Fruit fly (Drosophila melanogaster) whole organism, embryonic: ENCODE results near the gene CG45105.

Experiments
- CG10366 ChIP-seq: fragments of 200-800 bp; sonication (Bioruptor generic); IDR thresholded peaks from 2 replicates; pipeline ENCODE4 v1.3.6; 2022; ENCODE audit warnings: missing biosample characterization, missing genetic modification characterization
- CG13296 ChIP-seq: fragments of 200-800 bp; sonication (Bioruptor generic); optimal IDR thresholded peaks from 3 replicates; lab custom pipeline; 2018; ENCODE audit warnings: missing biosample characterization, mild to moderate bottlenecking, missing genetic modification characterization
- CG13775 ChIP-seq: fragments of 200-800 bp; sonication (Bioruptor generic); optimal IDR thresholded peaks from 3 replicates; lab custom pipeline; 2017; ENCODE audit warnings: missing biosample characterization, mild to moderate bottlenecking, missing genetic modification characterization
- CG15073 ChIP-seq: fragments of 200-800 bp; sonication (Bioruptor generic); optimal IDR thresholded peaks from 2 replicates; lab custom pipeline; 2016; ENCODE audit warnings: missing biosample characterization, missing genetic modification characterization
- CG17385 ChIP-seq: fragments of 200-800 bp; sonication (Bioruptor generic); optimal IDR thresholded peaks from 3 replicates; lab custom pipeline; 2018; ENCODE audit warnings: missing biosample characterization, mild to moderate bottlenecking, missing genetic modification characterization
- CG17612 ChIP-seq: fragments of 200-800 bp; sonication (Bioruptor generic); IDR thresholded peaks from 2 replicates; pipeline ENCODE4 v1.3.6; 2022; ENCODE audit warnings: missing biosample characterization, missing genetic modification characterization
- CG18476 ChIP-seq: fragments of 200-800 bp; sonication (Bioruptor generic); optimal IDR thresholded peaks from 2 replicates; lab custom pipeline; 2016; ENCODE audit warnings: missing biosample characterization, mild to moderate bottlenecking, missing genetic modification characterization
- CG18599 ChIP-seq: fragments of 200-800 bp; sonication (Bioruptor generic); optimal IDR thresholded peaks from 3 replicates; lab custom pipeline; 2017; ENCODE audit warnings: missing biosample characterization, missing genetic modification characterization, mild to moderate bottlenecking, moderate library complexity, missing genetic modification reagents
- CG2116 ChIP-seq: fragments of 200-800 bp; sonication (Bioruptor generic); optimal IDR thresholded peaks from 3 replicates; lab custom pipeline; 2018; ENCODE audit warnings: missing biosample characterization, mild to moderate bottlenecking, missing genetic modification characterization
- CG2875 ChIP-seq: fragments of 200-800 bp; sonication (Bioruptor generic); optimal IDR thresholded peaks from 2 replicates; lab custom pipeline; 2017; ENCODE audit warnings: missing biosample characterization, mild to moderate bottlenecking, missing genetic modification characterization, missing genetic modification reagents
- CG30403 ChIP-seq: fragments of 200-800 bp; sonication (Bioruptor generic); optimal IDR thresholded peaks from 3 replicates; lab custom pipeline; 2016; ENCODE audit warnings: missing biosample characterization, missing genetic modification characterization
- CG32532 ChIP-seq: fragments of 200-800 bp; sonication (Bioruptor generic); IDR thresholded peaks from 2 replicates; pipeline ENCODE4 v1.3.6; 2022; ENCODE audit warnings: missing biosample characterization, missing genetic modification characterization
- CG4404 ChIP-seq: fragments of 200-800 bp; sonication (Bioruptor generic); IDR thresholded peaks from 2 replicates; pipeline ENCODE4 v1.3.6; 2022; ENCODE audit warnings: missing biosample characterization, missing genetic modification characterization
- CG4617 ChIP-seq: fragments of 200-800 bp; sonication (Bioruptor generic); optimal IDR thresholded peaks from 3 replicates; lab custom pipeline; 2016; ENCODE audit warnings: missing biosample characterization, missing genetic modification characterization, borderline replicate concordance
- CG4707 ChIP-seq: fragments of 200-800 bp; sonication (Bioruptor generic); optimal IDR thresholded peaks from 2 replicates; lab custom pipeline; 2018; ENCODE audit warnings: missing biosample characterization, mild to moderate bottlenecking, missing genetic modification characterization, moderate library complexity
- CG6813 ChIP-seq: fragments of 200-800 bp; sonication (Bioruptor generic); optimal IDR thresholded peaks from 2 replicates; lab custom pipeline; 2017; ENCODE audit warnings: missing biosample characterization, missing genetic modification characterization, mild to moderate bottlenecking, moderate library complexity, missing genetic modification reagents
- CG6854 ChIP-seq: fragments of 200-800 bp; sonication (Bioruptor generic); optimal IDR thresholded peaks from 3 replicates; lab custom pipeline; 2017; ENCODE audit warnings: missing biosample characterization, mild to moderate bottlenecking, missing genetic modification characterization
- CG7271 ChIP-seq: fragments of 200-800 bp; sonication (Bioruptor generic); optimal IDR thresholded peaks from 2 replicates; lab custom pipeline; 2018; ENCODE audit warnings: missing biosample characterization, mild to moderate bottlenecking, missing genetic modification characterization, moderate library complexity
- CG8281 ChIP-seq: fragments of 200-800 bp; sonication (Bioruptor generic); optimal IDR thresholded peaks from 2 replicates; lab custom pipeline; 2018; ENCODE audit warnings: missing biosample characterization, mild to moderate bottlenecking, missing genetic modification characterization, moderate library complexity
- CG8359 ChIP-seq: fragments of 200-800 bp; sonication (Bioruptor generic); optimal IDR thresholded peaks from 2 replicates; lab custom pipeline; 2017; ENCODE audit warnings: missing biosample characterization, mild to moderate bottlenecking, missing genetic modification characterization, borderline replicate concordance
- CG8478 ChIP-seq: fragments of >200 bp; optimal IDR thresholded peaks from 2 replicates; lab custom pipeline; 2018
- CG9932 ChIP-seq: fragments of 200-800 bp; sonication (Bioruptor generic); IDR thresholded peaks from 2 replicates; pipeline ENCODE4 v1.3.6; 2022; ENCODE audit warnings: missing biosample characterization, missing genetic modification characterization
- D ChIP-seq, 2 experiments: fragments of 200-800 bp in 1 of 2; fragments of >200 bp in 1 of 2; sonication (Bioruptor generic) in 1 of 2; optimal IDR thresholded peaks; 2 replicates in 1 of 2; 3 replicates in 1 of 2; lab custom pipeline; 2017; ENCODE audit warnings: mild to moderate bottlenecking in 1 of 2, missing biosample characterization in 1 of 2, missing genetic modification characterization in 1 of 2, missing genetic modification reagents in 1 of 2
- HmgZ ChIP-seq: fragments of 200-800 bp; sonication (Bioruptor generic); optimal IDR thresholded peaks from 2 replicates; lab custom pipeline; 2018; ENCODE audit warnings: missing biosample characterization, mild to moderate bottlenecking, missing genetic modification characterization
- Nf-YA ChIP-seq: fragments of 200-800 bp; sonication (Bioruptor generic); IDR thresholded peaks from 2 replicates; pipeline ENCODE4 v1.3.6; 2022; ENCODE audit warnings: missing biosample characterization, missing genetic modification characterization
- Nf-YC ChIP-seq: fragments of 200-800 bp; optimal IDR thresholded peaks from 3 replicates; lab custom pipeline; 2019; ENCODE audit warnings: missing biosample characterization, mild to moderate bottlenecking, missing genetic modification characterization, moderate library complexity
- Ptx1 ChIP-seq: fragments of 200-800 bp; sonication (Bioruptor generic); IDR thresholded peaks from 2 replicates; pipeline ENCODE4 v1.3.6; 2022; ENCODE audit warnings: missing biosample characterization, missing genetic modification characterization
- Rfx ChIP-seq: fragments of 200-800 bp; sonication (Bioruptor generic); IDR thresholded peaks from 2 replicates; pipeline ENCODE4 v1.3.6; 2022; ENCODE audit warnings: missing biosample characterization, missing genetic modification characterization
- Sox100B ChIP-seq: fragments of 200-800 bp; sonication (Bioruptor generic); optimal IDR thresholded peaks from 3 replicates; lab custom pipeline; 2018; ENCODE audit warnings: missing biosample characterization, mild to moderate bottlenecking, missing genetic modification characterization
- abd-A ChIP-seq: fragments of 200-800 bp; sonication (Bioruptor generic); optimal IDR thresholded peaks from 3 replicates; lab custom pipeline; 2019; ENCODE audit warnings: missing biosample characterization, mild to moderate bottlenecking, missing genetic modification characterization, moderate library complexity
- bcd ChIP-seq: fragments of 200-800 bp; sonication (Bioruptor generic); optimal IDR thresholded peaks from 2 replicates; lab custom pipeline; 2017; ENCODE audit warnings: missing biosample characterization, mild to moderate bottlenecking, missing genetic modification characterization
- dan ChIP-seq: fragments of 200-800 bp; sonication (Bioruptor generic); IDR thresholded peaks from 2 replicates; pipeline ENCODE4 v1.3.6; 2022; ENCODE audit warnings: missing biosample characterization, missing genetic modification characterization
- danr ChIP-seq: fragments of 200-800 bp; sonication (Bioruptor generic); IDR thresholded peaks from 2 replicates; pipeline ENCODE4 v1.3.6; 2022; ENCODE audit warnings: missing biosample characterization, missing genetic modification characterization
- gro ChIP-seq: fragments of 200-800 bp; sonication (Bioruptor generic); optimal IDR thresholded peaks from 2 replicates; lab custom pipeline; 2016; ENCODE audit warnings: missing biosample characterization, missing genetic modification characterization
- ham ChIP-seq: fragments of 200-800 bp; sonication (Bioruptor generic); IDR thresholded peaks from 2 replicates; pipeline ENCODE4 v1.3.6; 2022; ENCODE audit warnings: missing biosample characterization, missing genetic modification characterization
- hb ChIP-seq: fragments of 200-800 bp; sonication (Bioruptor generic); IDR thresholded peaks from 3 replicates; pipeline ENCODE4 v1.3.6; 2022; ENCODE audit warnings: missing biosample characterization, missing genetic modification characterization; ENCODE audit not compliant: partially characterized antibody
- lab ChIP-seq: fragments of 200-800 bp; sonication (Bioruptor generic); optimal IDR thresholded peaks from 3 replicates; lab custom pipeline; 2017; ENCODE audit warnings: missing biosample characterization, missing genetic modification characterization, mild to moderate bottlenecking, moderate library complexity, missing genetic modification reagents
- lilli ChIP-seq: fragments of 200-800 bp; sonication (Bioruptor generic); optimal IDR thresholded peaks from 3 replicates; lab custom pipeline; 2016; ENCODE audit warnings: missing biosample characterization, missing genetic modification characterization
- nmo ChIP-seq: fragments of 200-800 bp; sonication (Bioruptor generic); optimal IDR thresholded peaks from 2 replicates; lab custom pipeline; 2018; ENCODE audit warnings: missing biosample characterization, mild to moderate bottlenecking, missing genetic modification characterization, moderate library complexity
- nom ChIP-seq: fragments of 200-800 bp; sonication (Bioruptor generic); optimal IDR thresholded peaks from 2 replicates; lab custom pipeline; 2017; ENCODE audit warnings: missing biosample characterization, missing genetic modification characterization, mild to moderate bottlenecking, moderate library complexity, missing genetic modification reagents
- pfk ChIP-seq: fragments of 200-800 bp; sonication (Bioruptor generic); optimal IDR thresholded peaks from 2 replicates; lab custom pipeline; 2018; ENCODE audit warnings: missing biosample characterization, mild to moderate bottlenecking, missing genetic modification characterization, moderate library complexity
- pnt ChIP-seq: fragments of 200-800 bp; sonication (Bioruptor generic); optimal IDR thresholded peaks from 3 replicates; lab custom pipeline; 2016; ENCODE audit warnings: missing biosample characterization, missing genetic modification characterization
- ranshi ChIP-seq: fragments of 200-800 bp; sonication (Bioruptor generic); IDR thresholded peaks from 2 replicates; pipeline ENCODE4 v1.3.6; 2022; ENCODE audit warnings: missing biosample characterization, missing genetic modification characterization
- repo ChIP-seq: fragments of 200-800 bp; sonication (Bioruptor generic); optimal IDR thresholded peaks from 2 replicates; lab custom pipeline; 2016; ENCODE audit warnings: missing biosample characterization, missing genetic modification characterization
- run ChIP-seq: fragments of 200-800 bp; sonication (Bioruptor generic); optimal IDR thresholded peaks from 3 replicates; lab custom pipeline; 2018; ENCODE audit warnings: missing biosample characterization, mild to moderate bottlenecking, missing genetic modification characterization
- scrt ChIP-seq: fragments of 200-800 bp; sonication (Bioruptor generic); optimal IDR thresholded peaks from 2 replicates; lab custom pipeline; 2018; ENCODE audit warnings: missing biosample characterization, mild to moderate bottlenecking, missing genetic modification characterization, moderate library complexity
- slbo ChIP-seq: fragments of 200-800 bp; sonication (Bioruptor generic); IDR thresholded peaks from 2 replicates; pipeline ENCODE4 v1.3.6; 2022; ENCODE audit warnings: missing biosample characterization, missing genetic modification characterization

The CG45105 gene

dm6 chr3R:15963690-15964281, 46.0 kb upstream of the CG45105 start, which contains the start of the genes CG4287 and CG5516 (continued):
- TF ChIP-seq CG8281 (tag; lab: Kevin White, UChicago) (no peak), CG13296 (GFP tag; lab: Kevin White, UChicago) (no peak), dan (no peak), CG4617 (GFP tag; lab: Kevin White, UChicago) (peak; percentile 74), CG10366 (GFP tag; lab: Robert Waterston, UW) (no peak)

- TF ChIP-seq repo (GFP tag; lab: Kevin White, UChicago) = no peak
- no peak for TF ChIP-seq CG13775 (GFP tag; lab: Kevin White, UChicago)
- no peak for TF ChIP-seq CG2116 (GFP tag; lab: Kevin White, UChicago)
- no peak for TF ChIP-seq pfk (GFP tag; lab: Kevin White, UChicago)
- TF ChIP-seq hb (GFP tag; lab: Robert Waterston, UW) = no peak
- no peak for TF ChIP-seq gro (GFP tag; lab: Kevin White, UChicago)
- no peak for TF ChIP-seq Sox100B
- TF ChIP-seq D (optimal IDR thresholded peaks at IDR 0.05; lab: Kevin White, UChicago) = no peak
- no peak for TF ChIP-seq D (GFP tag; optimal IDR thresholded peaks at IDR 0.05; lab: Kevin White, UChicago)
- no peak for TF ChIP-seq ham
- no peak for TF ChIP-seq CG6813
- no peak for TF ChIP-seq lab (GFP tag; lab: Kevin White, UChicago)
- no peak for TF ChIP-seq CG8478 (lab: Kevin White, UChicago)
- TF ChIP-seq CG17612 (GFP tag; lab: Robert Waterston, UW) = no peak
- TF ChIP-seq bcd = no peak
- no peak for TF ChIP-seq Nf-YA (GFP tag; lab: Robert Waterston, UW)
- no peak for TF ChIP-seq nom (GFP tag; lab: Kevin White, UChicago)
- TF ChIP-seq pnt = no peak
- no peak for TF ChIP-seq run (tag; lab: Kevin White, UChicago)
- no peak for TF ChIP-seq HmgZ (tag; lab: Kevin White, UChicago)
- TF ChIP-seq, all 482 proteins: peak for 0
Observed at dm6 chr3R:15950843-15951242, 33.0 kb upstream of the CG45105 start, which contains the start of the genes CG31088 and CG46383. CG31088 (minus strand) TSS chr3R:15950943. CG46383 (minus strand) TSS chr3R:15950943.

- TF ChIP-seq CG7271 (tag; lab: Kevin White, UChicago) (no peak), CG32532 (GFP tag; lab: Robert Waterston, UW) (peak; percentile 18; the same call in 1 of the 2 replicates), abd-A (tag; lab: Kevin White, UChicago) (no peak), danr (GFP tag; lab: Robert Waterston, UW) (no peak), scrt (peak; percentile 47), Rfx (GFP tag; lab: Robert Waterston, UW) (peak; percentile 48; the same call in 1 of the 2 replicates), CG9932 (GFP tag; lab: Robert Waterston, UW) (peak; percentile 44; the same call in 1 of the 2 replicates), CG17385 (GFP tag; lab: Kevin White, UChicago) (no peak), nmo (GFP tag; lab: Kevin White, UChicago) (no peak), CG18476 (no peak), slbo (0 out of 2 replicates have a peak, but pooled peaks have one; percentile 36), CG18599 (GFP tag; lab: Kevin White, UChicago) (peak; percentile 35), CG15073 (GFP tag; lab: Kevin White, UChicago) (no peak), ranshi (GFP tag; lab: Robert Waterston, UW) (0 out of 2 replicates have a peak, but pooled peaks have one; percentile 27), CG30403 (GFP tag; lab: Kevin White, UChicago) (no peak), CG4707 (GFP tag; lab: Kevin White, UChicago) (no peak), Ptx1 (peak; percentile 44), CG4404 (GFP tag; lab: Robert Waterston, UW) (0 out of 2 replicates have a peak, but pooled peaks have one; percentile 26), Nf-YC (tag; lab: Kevin White, UChicago) (no peak), CG2875 (GFP tag; lab: Kevin White, UChicago) (no peak), CG8359 (GFP tag; lab: Kevin White, UChicago) (no peak), CG6854 (no peak), lilli (GFP tag; lab: Kevin White, UChicago) (no peak)
Observed at dm6 chr3R:15947605-15948004, 29.8 kb upstream of the CG45105 start.
